Worm (Caenorhabditis elegans) whole organism, late embryonic: Measurements from ENCODE around the gene fipr-6.

ENCODE experiments used
- C38D4.7 ChIP-seq: fragments of 200-800 bp; sonication (Bioruptor generic); optimal IDR thresholded peaks from 2 replicates; lab custom pipeline; 2018; ENCODE audit warnings: mild to moderate bottlenecking, missing genetic modification characterization, moderate library complexity, missing compliant biosample characterization
- ama-1 ChIP-seq: fragments of 150-350 bp; optimal IDR thresholded peaks from 2 replicates; lab custom pipeline; 2014
- ceh-18 ChIP-seq: sonication (generic microtip); optimal IDR thresholded peaks from 2 replicates; lab custom pipeline; 2016; ENCODE audit warnings: missing genetic modification characterization, missing compliant biosample characterization
- ceh-22 ChIP-seq: sonication (generic microtip); optimal IDR thresholded peaks from 2 replicates; lab custom pipeline; 2017; ENCODE audit warnings: missing biosample characterization, missing genetic modification characterization
- ceh-6 ChIP-seq: fragments of 200-800 bp; sonication (Bioruptor generic); optimal IDR thresholded peaks from 2 replicates; lab custom pipeline; 2018; ENCODE audit warnings: mild to moderate bottlenecking, missing genetic modification characterization, missing compliant biosample characterization
- ceh-9 ChIP-seq: sonication (generic microtip); optimal IDR thresholded peaks from 2 replicates; lab custom pipeline; 2016; ENCODE audit warnings: mild to moderate bottlenecking, missing genetic modification characterization, inconsistent platforms, missing compliant biosample characterization
- fkh-10 ChIP-seq: fragments of 150-350 bp; optimal IDR thresholded peaks from 2 replicates; lab custom pipeline; 2014; ENCODE audit warnings: missing biosample characterization, missing genetic modification reagents, missing genetic modification characterization
- pqm-1 ChIP-seq: sonication (generic microtip); optimal IDR thresholded peaks from 2 replicates; lab custom pipeline; 2016; ENCODE audit warnings: missing genetic modification characterization, missing compliant biosample characterization
- rnt-1 ChIP-seq: sonication (generic microtip); optimal IDR thresholded peaks from 2 replicates; lab custom pipeline; 2016; ENCODE audit warnings: missing genetic modification characterization, missing compliant biosample characterization
- sox-2 ChIP-seq: fragments of 200-800 bp; sonication (Bioruptor generic); IDR thresholded peaks from 2 replicates; pipeline ENCODE4 v1.3.6; 2022; ENCODE audit warnings: missing genetic modification reagents, missing genetic modification characterization, missing compliant biosample characterization
- tbx-7 ChIP-seq: sonication (generic microtip); optimal IDR thresholded peaks from 2 replicates; lab custom pipeline; 2016; ENCODE audit warnings: missing genotype, missing genetic modification characterization, missing compliant biosample characterization
- unc-3 ChIP-seq, 2 experiments: fragments of 200-800 bp in 1 of 2; sonication (Bioruptor generic) in 1 of 2; sonication (generic microtip) in 1 of 2; conservative IDR thresholded peaks in 1 of 2; optimal IDR thresholded peaks in 1 of 2; 2 replicates each; pipeline versions ENCODE4 v1.3.6 to Lab custom; 2016 to 2022; ENCODE audit warnings: missing compliant biosample characterization in 2 of 2, missing genetic modification characterization in 2 of 2, missing genetic modification reagents in 1 of 2
- unc-55 ChIP-seq: sonication (generic microtip); optimal IDR thresholded peaks from 2 replicates; lab custom pipeline; 2017; ENCODE audit warnings: missing biosample characterization, missing genetic modification reagents, missing genetic modification characterization
- ztf-16 ChIP-seq: sonication (generic microtip); optimal IDR thresholded peaks from 2 replicates; lab custom pipeline; 2017; ENCODE audit warnings: missing genetic modification characterization, missing compliant biosample characterization

DNA sequence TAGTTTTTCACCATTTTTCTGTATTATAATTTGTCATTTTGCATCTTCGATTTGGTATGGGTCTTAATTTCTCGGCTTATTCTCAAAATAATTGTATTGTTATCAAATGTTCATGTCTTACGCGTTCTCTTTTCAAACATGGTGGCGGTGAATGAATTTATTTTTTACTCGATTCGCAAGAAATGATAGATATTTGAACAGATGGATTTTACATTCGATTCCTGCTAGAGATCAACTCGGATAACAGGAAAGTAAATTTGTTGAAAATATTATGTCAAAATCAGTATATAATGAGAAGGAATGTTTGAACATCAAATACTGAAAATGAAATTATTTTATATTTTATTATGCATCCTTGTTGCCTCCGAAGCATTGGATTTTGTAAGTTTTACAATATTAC is 48.0 kb upstream of the fipr-6 start, which contains the start of gene ZK856.4:
- no peak for TF ChIP-seq C38D4.7 (GFP tag; lab: Kevin White, UChicago)
- no peak for TF ChIP-seq ztf-16 (tag; lab: Kevin White, UChicago)
- no peak for TF ChIP-seq pqm-1 (tag; lab: Kevin White, UChicago)
- no peak for TF ChIP-seq unc-55 (GFP tag; lab: Kevin White, UChicago)
- no peak for TF ChIP-seq sox-2 (GFP tag; lab: Robert Waterston, UW)
- no peak for TF ChIP-seq unc-3 (GFP tag; conservative IDR thresholded peaks at IDR 0.05; lab: Robert Waterston, UW)
- TF ChIP-seq unc-3 (tag; optimal IDR thresholded peaks at IDR 0.05; lab: Kevin White, UChicago) = no peak
- no peak for TF ChIP-seq ceh-9 (tag; lab: Kevin White, UChicago)
- TF ChIP-seq rnt-1 (tag; lab: Kevin White, UChicago) = no peak
- no peak for TF ChIP-seq fkh-10 (GFP tag; lab: Kevin White, UChicago)
- no peak for TF ChIP-seq ama-1
- TF ChIP-seq ceh-22 (tag; lab: Kevin White, UChicago) = no peak
- TF ChIP-seq ceh-6 (GFP tag; lab: Kevin White, UChicago) = no peak
- no peak for TF ChIP-seq ceh-18 (tag; lab: Kevin White, UChicago)
- TF ChIP-seq tbx-7 = no peak
